Fruit fly (Drosophila melanogaster) whole organism, wandering third instar larva: ENCODE measurements around the gene CG31816.

Experiments
- CG9705 ChIP-seq: fragments of 200-800 bp; sonication (Bioruptor generic); optimal IDR thresholded peaks from 2 replicates; lab custom pipeline; 2018; ENCODE audit warnings: missing biosample characterization, mild to moderate bottlenecking, missing genetic modification characterization
- Dfd ChIP-seq: fragments of >200 bp; optimal IDR thresholded peaks from 2 replicates; lab custom pipeline; 2017; ENCODE audit warnings: missing biosample characterization, missing genetic modification characterization
- Dif ChIP-seq: fragments of 200-275, 200-300 bp; sonication (Bioruptor generic); optimal IDR thresholded peaks from 2 replicates; lab custom pipeline; 2018; ENCODE audit warnings: missing biosample characterization, missing genetic modification characterization; ENCODE audit not compliant: partially characterized antibody
- GATAd ChIP-seq: sonication (Bioruptor generic); optimal IDR thresholded peaks from 2 replicates; lab custom pipeline; 2016; ENCODE audit warnings: missing biosample characterization, missing genetic modification characterization
- HLH106 ChIP-seq: fragments of 200-800 bp; optimal IDR thresholded peaks from 3 replicates; lab custom pipeline; 2019; ENCODE audit warnings: missing biosample characterization, mild to moderate bottlenecking, missing genetic modification characterization, moderate library complexity
- Hnf4 ChIP-seq: fragments of 200-800 bp; sonication (Bioruptor generic); optimal IDR thresholded peaks from 2 replicates; lab custom pipeline; 2016; ENCODE audit warnings: missing biosample characterization, mild to moderate bottlenecking, missing genetic modification characterization
- Hr78 ChIP-seq: fragments of >200 bp; optimal IDR thresholded peaks from 2 replicates; lab custom pipeline; 2017; ENCODE audit warnings: missing biosample characterization, missing genetic modification characterization
- Hr83 ChIP-seq: fragments of 200-300 bp; sonication (Bioruptor generic); optimal IDR thresholded peaks from 2 replicates; lab custom pipeline; 2016; ENCODE audit warnings: missing biosample characterization, mild to moderate bottlenecking, missing genetic modification characterization, moderate library complexity; ENCODE audit not compliant: poor library complexity, severe bottlenecking
- Jra ChIP-seq: sonication (Bioruptor generic); optimal IDR thresholded peaks from 2 replicates; lab custom pipeline; 2016; ENCODE audit warnings: missing biosample characterization, missing genetic modification characterization
- Mio ChIP-seq: sonication (Bioruptor generic); optimal IDR thresholded peaks from 2 replicates; lab custom pipeline; 2016; ENCODE audit warnings: missing biosample characterization, missing genetic modification characterization
- Myc ChIP-seq: fragments of >200 bp; optimal IDR thresholded peaks from 2 replicates; lab custom pipeline; 2017
- OdsH ChIP-seq: fragments of 200-800 bp; sonication (Bioruptor generic); optimal IDR thresholded peaks from 2 replicates; lab custom pipeline; 2016; ENCODE audit warnings: missing biosample characterization, mild to moderate bottlenecking, missing genetic modification characterization
- Rel ChIP-seq, 2 experiments: fragments of 200-800 bp; sonication (Bioruptor generic) in 1 of 2; optimal IDR thresholded peaks; 2 replicates in 1 of 2; 3 replicates in 1 of 2; lab custom pipeline; 2016 to 2019; ENCODE audit warnings: mild to moderate bottlenecking in 2 of 2, missing biosample characterization in 2 of 2, missing genetic modification characterization in 2 of 2, moderate library complexity in 1 of 2
- Sp1 ChIP-seq: fragments of 200-800 bp; sonication (Bioruptor generic); optimal IDR thresholded peaks from 3 replicates; lab custom pipeline; 2019; ENCODE audit warnings: missing biosample characterization, mild to moderate bottlenecking, missing genetic modification characterization, moderate library complexity
- Vsx2 ChIP-seq: fragments of 200-300, 225-300 bp; sonication (Bioruptor generic); optimal IDR thresholded peaks from 2 replicates; lab custom pipeline; 2018; ENCODE audit warnings: missing biosample characterization, missing genetic modification characterization; ENCODE audit not compliant: partially characterized antibody
- br ChIP-seq: fragments of 200-800 bp; sonication (Bioruptor generic); optimal IDR thresholded peaks from 2 replicates; lab custom pipeline; 2016; ENCODE audit warnings: missing biosample characterization, missing genetic modification characterization
- brk ChIP-seq: fragments of 200-800 bp; sonication (Bioruptor generic); optimal IDR thresholded peaks from 2 replicates; lab custom pipeline; 2016; ENCODE audit warnings: missing biosample characterization, mild to moderate bottlenecking, missing genetic modification characterization
- dmrt93B ChIP-seq: fragments of 200-800 bp; sonication (Bioruptor generic); optimal IDR thresholded peaks from 2 replicates; lab custom pipeline; 2018; ENCODE audit warnings: missing biosample characterization, mild to moderate bottlenecking, missing genetic modification characterization
- dsf ChIP-seq: sonication (Bioruptor generic); optimal IDR thresholded peaks from 2 replicates; lab custom pipeline; 2016; ENCODE audit warnings: missing biosample characterization, missing genetic modification characterization, borderline replicate concordance
- ey ChIP-seq: fragments of 200-800 bp; sonication (Bioruptor generic); optimal IDR thresholded peaks from 2 replicates; lab custom pipeline; 2016; ENCODE audit warnings: missing biosample characterization, missing genetic modification characterization
- foxo ChIP-seq, 2 experiments: fragments of 200-800 bp; sonication (Bioruptor generic); optimal IDR thresholded peaks; 2 replicates in 1 of 2; 3 replicates in 1 of 2; lab custom pipeline; 2016 to 2017; ENCODE audit warnings: missing biosample characterization in 2 of 2, missing genetic modification characterization in 2 of 2
- fru ChIP-seq: fragments of 200-800 bp; sonication (Bioruptor generic); optimal IDR thresholded peaks from 3 replicates; lab custom pipeline; 2016; ENCODE audit warnings: missing biosample characterization, mild to moderate bottlenecking, missing genetic modification characterization
- h ChIP-seq: fragments of 200-800 bp; sonication (Bioruptor generic); optimal IDR thresholded peaks from 3 replicates; lab custom pipeline; 2016; ENCODE audit warnings: missing biosample characterization, mild to moderate bottlenecking, missing genetic modification characterization
- lola ChIP-seq: fragments of >200 bp; optimal IDR thresholded peaks from 2 replicates; lab custom pipeline; 2017; ENCODE audit warnings: missing biosample characterization, missing genetic modification characterization
- psq ChIP-seq: fragments of 200-800 bp; sonication (Bioruptor generic); optimal IDR thresholded peaks from 3 replicates; lab custom pipeline; 2017; ENCODE audit warnings: missing biosample characterization, mild to moderate bottlenecking, missing genetic modification characterization, moderate library complexity
- rgr ChIP-seq: fragments of 200-800 bp; sonication (Bioruptor generic); optimal IDR thresholded peaks from 3 replicates; lab custom pipeline; 2016; ENCODE audit warnings: missing biosample characterization, mild to moderate bottlenecking, missing genetic modification characterization
- sage ChIP-seq: fragments of 200-800 bp; sonication (Bioruptor generic); optimal IDR thresholded peaks from 2 replicates; lab custom pipeline; 2016; ENCODE audit warnings: missing biosample characterization, mild to moderate bottlenecking, missing genetic modification characterization
- sv ChIP-seq: fragments of 200-800 bp; sonication (Bioruptor generic); optimal IDR thresholded peaks from 3 replicates; lab custom pipeline; 2016; ENCODE audit warnings: missing biosample characterization, missing genetic modification characterization
- tai ChIP-seq: sonication (Bioruptor generic); optimal IDR thresholded peaks from 2 replicates; lab custom pipeline; 2016; ENCODE audit warnings: missing biosample characterization, missing genetic modification characterization
- usp ChIP-seq: fragments of >200 bp; optimal IDR thresholded peaks from 2 replicates; lab custom pipeline; 2017; ENCODE audit warnings: missing biosample characterization, missing genetic modification characterization
- woc ChIP-seq: sonication (Bioruptor generic); optimal IDR thresholded peaks from 2 replicates; lab custom pipeline; 2016; ENCODE audit warnings: missing biosample characterization, mild to moderate bottlenecking, missing genetic modification characterization

The CG31816 gene

DNA sequence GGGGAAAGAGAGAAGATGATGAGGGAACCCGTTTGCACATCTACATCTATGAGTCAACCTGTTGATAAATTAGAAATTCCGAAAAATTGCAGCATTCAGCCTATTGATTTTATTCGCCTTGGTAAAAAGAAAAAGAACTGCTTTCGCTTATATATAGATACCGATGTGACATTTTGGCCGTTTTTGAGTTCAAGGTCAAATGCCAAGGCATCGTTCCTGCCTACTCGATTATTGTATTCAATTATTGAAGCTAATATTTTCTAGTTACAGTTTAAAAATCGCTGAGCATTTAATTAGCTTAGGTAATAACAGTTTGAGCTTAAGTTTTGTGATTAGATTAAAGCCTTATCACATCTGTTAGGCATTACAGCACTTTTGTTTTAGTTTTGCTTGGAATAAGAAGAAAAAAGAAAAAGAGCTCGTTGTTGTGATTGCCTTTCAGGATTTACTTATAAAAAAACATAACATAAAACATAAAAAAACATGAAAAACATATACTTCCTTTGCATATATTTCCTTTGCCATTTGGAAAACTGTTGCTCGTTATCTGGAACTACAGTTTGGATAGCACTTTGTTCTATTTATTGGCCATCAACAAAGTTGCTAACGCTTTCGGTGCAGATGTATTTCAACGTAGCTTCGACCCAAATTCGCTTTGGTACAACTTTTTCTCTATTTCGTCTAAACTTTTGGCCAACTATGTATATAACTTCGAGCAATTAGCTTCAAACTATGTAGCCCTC lies 48.2 kb upstream of the CG31816 start:
- TF ChIP-seq Dif (no peak), OdsH (GFP tag; lab: Kevin White, UChicago) (no peak), woc (GFP tag; lab: Kevin White, UChicago) (no peak), usp (GFP tag; lab: Kevin White, UChicago) (no peak), Hnf4 (no peak), Hr78 (GFP tag; lab: Kevin White, UChicago) (no peak), tai (GFP tag; lab: Kevin White, UChicago) (no peak), CG9705 (GFP tag; lab: Kevin White, UChicago) (no peak), Sp1 (GFP tag; lab: Kevin White, UChicago) (no peak)

DNA sequence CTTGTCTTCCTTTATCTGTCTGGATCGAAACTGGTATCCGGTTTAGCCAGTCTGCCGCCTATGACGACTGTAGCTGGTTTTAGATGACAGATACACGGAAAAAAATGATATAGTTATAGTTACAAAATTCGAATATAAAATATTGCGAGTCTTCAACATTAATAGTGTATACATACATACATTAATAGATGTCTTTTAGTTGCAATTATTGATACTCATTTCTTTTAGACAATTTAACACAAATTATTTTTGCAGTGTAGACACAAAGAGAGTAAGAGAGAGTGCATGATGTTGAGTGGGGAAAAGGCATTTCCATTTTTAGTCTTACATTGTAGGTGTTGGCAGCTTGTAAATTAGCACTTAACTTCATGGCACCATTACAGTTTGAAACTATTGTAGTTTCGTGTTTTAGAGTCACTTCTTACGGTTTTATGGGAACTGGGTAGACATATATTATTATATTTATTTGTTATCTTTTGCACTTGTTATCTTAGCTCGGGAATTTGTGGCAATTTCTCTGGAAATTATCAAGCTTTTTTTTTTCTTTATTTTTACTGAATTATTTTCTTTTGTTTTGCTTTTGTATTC lies 47.1 kb upstream of the CG31816 start:
- TF ChIP-seq sv (GFP tag; lab: Kevin White, UChicago) (peak; percentile 77), h (GFP tag; lab: Kevin White, UChicago) (no peak), Myc (lab: Kevin White, UChicago) (peak; percentile 37), OdsH (GFP tag; lab: Kevin White, UChicago) (peak; percentile 89), Hnf4 (peak; percentile 87), dsf (GFP tag; lab: Kevin White, UChicago) (peak; percentile 60), Jra (GFP tag; lab: Kevin White, UChicago) (peak; percentile 79), Vsx2 (GFP tag; lab: Kevin White, UChicago) (no peak), fru (GFP tag; lab: Kevin White, UChicago) (peak; percentile 77), psq (GFP tag; lab: Kevin White, UChicago) (peak; percentile 57), Rel (GFP tag; optimal IDR thresholded peaks at IDR 0.05; lab: Kevin White, UChicago) (no peak), Rel (tag; optimal IDR thresholded peaks at IDR 0.05; lab: Kevin White, UChicago) (peak; percentile 68), Sp1 (GFP tag; lab: Kevin White, UChicago) (no peak), rgr (peak; percentile 93), Hr83 (GFP tag; lab: Kevin White, UChicago) (no peak), br (GFP tag; lab: Kevin White, UChicago) (peak; percentile 85), ey (GFP tag; lab: Kevin White, UChicago) (peak; percentile 87), tai (GFP tag; lab: Kevin White, UChicago) (peak; percentile 77), foxo (GFP tag; optimal IDR thresholded peaks at IDR 0.05; lab: Kevin White, UChicago) (peak in 1 of 2 experiments; percentile 29)

DNA sequence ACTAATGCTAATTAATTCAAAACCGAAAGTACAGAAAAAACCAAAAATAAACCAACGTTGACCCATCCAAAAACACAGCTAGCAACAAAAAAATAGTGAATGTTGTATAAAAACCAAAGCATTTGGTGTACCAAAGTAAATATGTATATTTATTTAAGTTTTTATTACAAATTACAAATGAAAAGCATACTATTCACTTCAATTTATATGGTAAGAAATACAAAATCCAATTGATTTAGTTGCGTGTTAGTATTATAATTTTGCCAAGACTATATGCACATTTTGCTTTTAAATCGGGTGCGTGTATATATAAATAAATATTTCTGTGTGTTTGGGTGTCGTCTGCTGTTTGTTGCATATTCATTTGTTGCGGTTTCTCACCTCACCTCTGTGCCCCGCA lies 45.1 kb upstream of the CG31816 start:
- TF ChIP-seq Dfd (GFP tag; lab: Kevin White, UChicago) (peak; percentile 22), brk (GFP tag; lab: Kevin White, UChicago) (no peak)

DNA sequence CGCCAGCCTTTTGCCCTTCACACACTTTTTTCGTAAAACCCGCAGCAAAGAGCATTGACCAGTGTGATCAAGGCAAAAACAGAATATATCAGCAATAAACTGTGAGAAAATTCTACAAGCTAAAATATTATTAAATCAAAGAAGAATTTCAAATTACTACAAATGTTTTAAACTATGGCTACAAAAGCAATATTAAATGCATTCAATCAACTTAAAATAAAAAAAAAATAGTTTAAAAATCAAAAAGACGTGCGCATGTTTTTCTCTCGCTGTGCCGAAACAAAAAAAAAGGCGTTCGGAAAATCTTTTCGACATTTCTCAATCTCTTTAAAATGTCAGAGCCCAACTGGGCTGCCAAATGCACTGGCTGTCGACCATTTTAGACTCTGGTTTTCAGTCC lies 44.2 kb upstream of the CG31816 start:
- no peak for TF ChIP-seq GATAd (GFP tag; lab: Kevin White, UChicago)
- peak; percentile 48 for TF ChIP-seq h (GFP tag; lab: Kevin White, UChicago)
- TF ChIP-seq Dfd (GFP tag; lab: Kevin White, UChicago), result no peak
- no peak for TF ChIP-seq Rel (GFP tag; optimal IDR thresholded peaks at IDR 0.05; lab: Kevin White, UChicago)
- no peak for TF ChIP-seq Rel (tag; optimal IDR thresholded peaks at IDR 0.05; lab: Kevin White, UChicago)
- peak in 1 of 2 experiments; percentile 39 for TF ChIP-seq foxo (GFP tag; optimal IDR thresholded peaks at IDR 0.05; lab: Kevin White, UChicago)
- peak; percentile 47 for TF ChIP-seq OdsH (GFP tag; lab: Kevin White, UChicago)
- TF ChIP-seq rgr, result peak; percentile 47
- peak; percentile 39 for TF ChIP-seq br (GFP tag; lab: Kevin White, UChicago)
- TF ChIP-seq sage (GFP tag; lab: Kevin White, UChicago), result no peak
- peak; percentile 49 for TF ChIP-seq ey (GFP tag; lab: Kevin White, UChicago)
- TF ChIP-seq Mio (GFP tag; lab: Kevin White, UChicago), result no peak
- peak; percentile 45 for TF ChIP-seq Hnf4
- TF ChIP-seq Myc (lab: Kevin White, UChicago), result no peak
- TF ChIP-seq psq (GFP tag; lab: Kevin White, UChicago), result peak; percentile 21
- TF ChIP-seq Hr78 (GFP tag; lab: Kevin White, UChicago), result no peak
- TF ChIP-seq sv (GFP tag; lab: Kevin White, UChicago), result no peak
- TF ChIP-seq fru (GFP tag; lab: Kevin White, UChicago), result peak; percentile 32
- no peak for TF ChIP-seq Jra (GFP tag; lab: Kevin White, UChicago)
- TF ChIP-seq dmrt93B (GFP tag; lab: Kevin White, UChicago), result no peak
- peak; percentile 7 for TF ChIP-seq HLH106
- TF ChIP-seq woc (GFP tag; lab: Kevin White, UChicago), result no peak
- TF ChIP-seq usp (GFP tag; lab: Kevin White, UChicago), result no peak
- no peak for TF ChIP-seq lola (GFP tag; lab: Kevin White, UChicago)
